Worm (Caenorhabditis elegans): ENCODE measurements around the gene arx-3.
A peak's percentile ranks its signal among the peaks of the same experiment; 100 is the strongest.

arx-3 gene

DNA sequence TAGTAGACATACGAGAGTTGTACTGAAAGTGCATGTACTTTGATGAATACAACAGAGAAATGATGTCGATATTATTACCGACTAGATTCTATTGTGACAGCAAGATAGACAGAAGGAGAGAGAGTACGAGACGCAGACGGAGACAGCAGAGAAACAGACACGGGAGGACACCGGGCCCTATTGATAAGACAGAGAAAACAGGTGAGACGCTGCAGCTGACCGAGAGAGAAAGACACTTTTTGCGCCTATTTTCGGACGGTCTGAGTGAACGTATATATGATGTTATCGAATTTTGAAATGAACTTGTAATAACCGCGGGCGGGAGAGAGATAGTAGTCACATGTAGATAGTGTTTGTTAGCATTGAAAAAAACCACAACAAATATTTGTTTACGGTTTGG is 55.0 kb downstream of the arx-3 start (continued):
- TF ChIP-seq hlh-11 (tag; optimal IDR thresholded peaks at IDR 0.05) (peak; percentile 97), lim-7 (GFP tag; IDR thresholded peaks at IDR 0.05) (no peak), ZK337.2 (GFP tag; IDR thresholded peaks at IDR 0.05) (no peak), pha-4 (GFP tag; IDR thresholded peaks at IDR 0.05) (no peak; the same call in 1 of the 2 replicates), pha-4 (tag; optimal IDR thresholded peaks at IDR 0.05) (peak; percentile 19), dpl-1 (GFP tag; optimal IDR thresholded peaks at IDR 0.05) (peak; percentile 12), F44E2.7 (GFP tag; IDR thresholded peaks at IDR 0.05) (no peak), unc-130 (GFP tag; optimal IDR thresholded peaks at IDR 0.05) (no peak), rbr-2 (tag; optimal IDR thresholded peaks at IDR 0.05) (peak; percentile 24), lin-29 (GFP tag; IDR thresholded peaks at IDR 0.05) (no peak), mxl-3 (GFP tag; optimal IDR thresholded peaks at IDR 0.05) (peak; percentile 81), ztf-11 (tag; optimal IDR thresholded peaks at IDR 0.05) (no peak), hif-1 (tag; optimal IDR thresholded peaks at IDR 0.05) (peak in 1 of 2 experiments; percentile 86), hlh-30 (tag; optimal IDR thresholded peaks at IDR 0.05; ENCODE audit: insufficient read depth) (peak; percentile 89), nhr-25 (tag; optimal IDR thresholded peaks at IDR 0.05; ENCODE audit: borderline replicate concordance, insufficient read depth) (no peak), dmd-8 (GFP tag; IDR thresholded peaks at IDR 0.05) (no peak), daf-8 (GFP tag; IDR thresholded peaks at IDR 0.05) (no peak), nhr-111 (GFP tag; optimal IDR thresholded peaks at IDR 0.05) (no peak), ctbp-1 (GFP tag; IDR thresholded peaks at IDR 0.05) (no peak), lin-39 (tag; optimal IDR thresholded peaks at IDR 0.05) (no peak), Y48G9A.11 (GFP tag; IDR thresholded peaks at IDR 0.05) (no peak)

DNA sequence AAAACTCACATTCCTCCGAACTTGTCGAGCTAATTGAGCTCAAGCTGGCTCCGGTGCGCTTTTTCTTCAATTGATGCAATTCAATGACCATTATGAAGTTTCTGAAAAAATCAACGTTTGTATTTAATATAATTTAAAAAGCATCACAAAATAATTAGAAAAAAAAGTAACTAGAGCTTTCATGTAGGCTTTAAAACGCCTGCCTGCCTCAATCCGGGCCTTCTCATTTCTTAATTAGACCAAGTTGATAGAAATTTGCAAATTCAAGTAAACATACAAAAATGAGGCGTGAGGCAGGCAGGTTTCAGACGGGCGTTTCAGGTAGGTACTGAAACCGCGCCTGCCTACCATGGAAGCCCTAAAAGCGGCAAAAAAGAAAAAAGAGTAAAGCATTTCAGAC is 55.4 kb downstream of the arx-3 start, which contains the start of gene Y56A3A.33:
Y56A3A.33 (minus strand) TSS at position 101 of the 400 bp plus-strand sequence.
- no peak for TF ChIP-seq zag-1 (tag; optimal IDR thresholded peaks at IDR 0.05)
- no peak for TF ChIP-seq ceh-20 (GFP tag; IDR thresholded peaks at IDR 0.05)
- TF ChIP-seq dve-1 (tag; optimal IDR thresholded peaks at IDR 0.05; ENCODE audit: insufficient read depth), result no peak
- no peak for TF ChIP-seq fos-1 (tag; optimal IDR thresholded peaks at IDR 0.05)
- TF ChIP-seq ama-1 (optimal IDR thresholded peaks at IDR 0.05), result no peak
- no peak for TF ChIP-seq lim-7 (GFP tag; IDR thresholded peaks at IDR 0.05)
- TF ChIP-seq nhr-111 (GFP tag; optimal IDR thresholded peaks at IDR 0.05), result no peak
- no peak for TF ChIP-seq dmd-8 (GFP tag; IDR thresholded peaks at IDR 0.05)
- TF ChIP-seq lin-15B (tag; optimal IDR thresholded peaks at IDR 0.05), result no peak
- TF ChIP-seq arid-1 (GFP tag; conservative IDR thresholded peaks at IDR 0.05), result no peak
- no peak for TF ChIP-seq mdl-1 (tag; optimal IDR thresholded peaks at IDR 0.05)
- no peak for TF ChIP-seq nhr-48 (tag; optimal IDR thresholded peaks at IDR 0.05)
- no peak for TF ChIP-seq lin-38 (GFP tag; IDR thresholded peaks at IDR 0.05)
- no peak for TF ChIP-seq fkh-10 (GFP tag; optimal IDR thresholded peaks at IDR 0.05)
- no peak for TF ChIP-seq saeg-2 (GFP tag; IDR thresholded peaks at IDR 0.05)
- no peak for TF ChIP-seq lin-13 (GFP tag; optimal IDR thresholded peaks at IDR 0.05)
- TF ChIP-seq tra-1 (GFP tag; IDR thresholded peaks at IDR 0.05), result no peak

Data from whole organism, L4 larva.